Worm (Caenorhabditis elegans) whole organism, L4/young adult: Measurements from ENCODE around the gene air-1.

Experiments
- W03F9.2 ChIP-seq: fragments of 150-350 bp; optimal IDR thresholded peaks from 2 replicates; lab custom pipeline; 2014; ENCODE audit warnings: missing biosample characterization, missing genetic modification characterization
- him-1 ChIP-seq: sonication (generic microtip); optimal IDR thresholded peaks from 2 replicates; lab custom pipeline; 2016; ENCODE audit warnings: missing genotype, missing genetic modification reagents, missing genetic modification characterization, missing compliant biosample characterization

DNA sequence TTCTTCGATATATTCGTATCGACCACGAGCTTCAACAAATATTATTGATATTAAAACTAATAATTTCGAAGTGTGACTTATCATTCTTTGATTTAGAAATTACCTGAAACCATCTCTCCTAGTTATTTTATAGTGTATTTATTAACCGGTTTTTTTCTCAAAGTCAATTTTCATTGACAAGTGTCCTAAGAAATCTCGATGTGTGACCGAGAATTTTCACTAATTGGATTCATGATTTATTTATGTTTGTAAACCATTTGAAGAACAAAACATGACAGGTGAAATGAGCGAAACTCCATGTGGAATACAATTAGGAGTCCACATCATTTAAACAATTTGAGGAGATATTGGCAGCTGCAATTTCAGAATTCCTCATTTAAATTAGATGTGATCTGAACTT, 42.2 kb downstream of the air-1 start, which contains the start of gene C16D9.8:
- TF ChIP-seq W03F9.2 (tag; lab: Kevin White, UChicago) (no peak), him-1 (tag; lab: Kevin White, UChicago) (no peak)
